Fruit fly (Drosophila melanogaster) whole organism, embryonic: ENCODE results near the gene APC4.

ENCODE experiments used
- CG10959 ChIP-seq: fragments of 200-800 bp; sonication (Bioruptor generic); IDR thresholded peaks from 2 replicates; pipeline ENCODE4 v1.3.6; 2022; ENCODE audit warnings: missing biosample characterization, missing genetic modification characterization
- CG10979 ChIP-seq: fragments of 200-800 bp; sonication (Bioruptor generic); optimal IDR thresholded peaks from 2 replicates; lab custom pipeline; 2018; ENCODE audit warnings: missing biosample characterization, mild to moderate bottlenecking, missing genetic modification characterization, moderate library complexity
- CG11723 ChIP-seq: fragments of 200-800 bp; sonication (Bioruptor generic); optimal IDR thresholded peaks from 2 replicates; lab custom pipeline; 2017; ENCODE audit warnings: missing biosample characterization, mild to moderate bottlenecking, missing genetic modification characterization
- CG12299 ChIP-seq: fragments of 200-800 bp; sonication (Bioruptor generic); optimal IDR thresholded peaks from 2 replicates; lab custom pipeline; 2018; ENCODE audit warnings: missing biosample characterization, mild to moderate bottlenecking, missing genetic modification characterization
- CG1233 ChIP-seq: fragments of 200-800 bp; sonication (Bioruptor generic); optimal IDR thresholded peaks from 4 replicates; lab custom pipeline; 2018; ENCODE audit warnings: missing biosample characterization, mild to moderate bottlenecking, missing genetic modification characterization
- CG13424 ChIP-seq: fragments of 200-800 bp; sonication (Bioruptor generic); optimal IDR thresholded peaks from 2 replicates; lab custom pipeline; 2019; ENCODE audit warnings: missing biosample characterization, mild to moderate bottlenecking, missing genetic modification characterization, moderate library complexity
- CG13894 ChIP-seq: fragments of 200-800 bp; sonication (Bioruptor generic); optimal IDR thresholded peaks from 3 replicates; lab custom pipeline; 2018; ENCODE audit warnings: missing biosample characterization, mild to moderate bottlenecking, missing genetic modification characterization, moderate library complexity
- CG14441 ChIP-seq: fragments of 200-800 bp; sonication (Bioruptor generic); IDR thresholded peaks from 2 replicates; pipeline ENCODE4 v1.3.6; 2022; ENCODE audit warnings: missing biosample characterization, missing genetic modification characterization
- CG1529 ChIP-seq: fragments of 200-800 bp; sonication (Bioruptor generic); optimal IDR thresholded peaks from 3 replicates; lab custom pipeline; 2018; ENCODE audit warnings: missing biosample characterization, missing genetic modification characterization
- CG15479 ChIP-seq: fragments of 200-800 bp; sonication (Bioruptor generic); optimal IDR thresholded peaks from 3 replicates; lab custom pipeline; 2019; ENCODE audit warnings: missing biosample characterization, mild to moderate bottlenecking, missing genetic modification characterization, moderate library complexity
- CG15514 ChIP-seq: fragments of 200-800 bp; sonication (Bioruptor generic); optimal IDR thresholded peaks from 3 replicates; lab custom pipeline; 2017; ENCODE audit warnings: missing biosample characterization, missing genetic modification characterization, mild to moderate bottlenecking, moderate library complexity, missing genetic modification reagents
- CG17359 ChIP-seq: fragments of 200-800 bp; sonication (Bioruptor generic); optimal IDR thresholded peaks from 3 replicates; lab custom pipeline; 2018; ENCODE audit warnings: missing biosample characterization, mild to moderate bottlenecking, missing genetic modification characterization, moderate library complexity
- CG17385 ChIP-seq: fragments of 200-800 bp; sonication (Bioruptor generic); optimal IDR thresholded peaks from 3 replicates; lab custom pipeline; 2018; ENCODE audit warnings: missing biosample characterization, mild to moderate bottlenecking, missing genetic modification characterization
- CG17802 ChIP-seq: fragments of 200-800 bp; sonication (Bioruptor generic); optimal IDR thresholded peaks from 2 replicates; lab custom pipeline; 2018; ENCODE audit warnings: missing biosample characterization, mild to moderate bottlenecking, missing genetic modification characterization, moderate library complexity
- CG17829 ChIP-seq: fragments of 200-800 bp; optimal IDR thresholded peaks from 2 replicates; lab custom pipeline; 2019; ENCODE audit warnings: missing biosample characterization, mild to moderate bottlenecking, missing genetic modification characterization, moderate library complexity
- CG18619 ChIP-seq: fragments of 200-800 bp; sonication (Bioruptor generic); optimal IDR thresholded peaks from 3 replicates; lab custom pipeline; 2017; ENCODE audit warnings: missing biosample characterization, mild to moderate bottlenecking, missing genetic modification characterization
- CG32532 ChIP-seq: fragments of 200-800 bp; sonication (Bioruptor generic); IDR thresholded peaks from 2 replicates; pipeline ENCODE4 v1.3.6; 2022; ENCODE audit warnings: missing biosample characterization, missing genetic modification characterization
- CG3281 ChIP-seq: fragments of 200-800 bp; sonication (Bioruptor generic); optimal IDR thresholded peaks from 3 replicates; lab custom pipeline; 2017; ENCODE audit warnings: missing biosample characterization, mild to moderate bottlenecking, missing genetic modification characterization
- CG34422 ChIP-seq: fragments of 200-800 bp; sonication (Bioruptor generic); IDR thresholded peaks from 3 replicates; pipeline ENCODE4 v1.3.6; 2022; ENCODE audit warnings: missing biosample characterization, missing genetic modification characterization
- CG4328 ChIP-seq: fragments of 200-800 bp; sonication (Bioruptor generic); optimal IDR thresholded peaks from 3 replicates; lab custom pipeline; 2017; ENCODE audit warnings: missing biosample characterization, missing genetic modification reagents, missing genetic modification characterization
- CG4424 ChIP-seq: fragments of 200-800 bp; sonication (Bioruptor generic); optimal IDR thresholded peaks from 3 replicates; lab custom pipeline; 2016; ENCODE audit warnings: missing biosample characterization, missing genetic modification characterization
- CG6854 ChIP-seq: fragments of 200-800 bp; sonication (Bioruptor generic); optimal IDR thresholded peaks from 3 replicates; lab custom pipeline; 2017; ENCODE audit warnings: missing biosample characterization, mild to moderate bottlenecking, missing genetic modification characterization
- CG7357 ChIP-seq: fragments of 200-800 bp; sonication (Bioruptor generic); IDR thresholded peaks from 3 replicates; pipeline ENCODE4 v1.3.6; 2022; ENCODE audit warnings: missing biosample characterization, missing genetic modification characterization
- CG7372 ChIP-seq: fragments of 200-800 bp; sonication (Bioruptor generic); IDR thresholded peaks from 2 replicates; pipeline ENCODE4 v1.3.6; 2022; ENCODE audit warnings: missing biosample characterization, missing genetic modification characterization
- CG7839 ChIP-seq: fragments of 200-800 bp; sonication (Bioruptor generic); optimal IDR thresholded peaks from 3 replicates; lab custom pipeline; 2018; ENCODE audit warnings: missing biosample characterization, mild to moderate bottlenecking, missing genetic modification characterization, moderate library complexity
- CG8281 ChIP-seq: fragments of 200-800 bp; sonication (Bioruptor generic); optimal IDR thresholded peaks from 2 replicates; lab custom pipeline; 2018; ENCODE audit warnings: missing biosample characterization, mild to moderate bottlenecking, missing genetic modification characterization, moderate library complexity
- D ChIP-seq, 2 experiments: fragments of 200-800 bp in 1 of 2; fragments of >200 bp in 1 of 2; sonication (Bioruptor generic) in 1 of 2; optimal IDR thresholded peaks; 2 replicates in 1 of 2; 3 replicates in 1 of 2; lab custom pipeline; 2017; ENCODE audit warnings: mild to moderate bottlenecking in 1 of 2, missing biosample characterization in 1 of 2, missing genetic modification characterization in 1 of 2, missing genetic modification reagents in 1 of 2
- D19A ChIP-seq: fragments of 200-800 bp; optimal IDR thresholded peaks from 3 replicates; lab custom pipeline; 2019; ENCODE audit warnings: missing biosample characterization, mild to moderate bottlenecking, missing genetic modification characterization, moderate library complexity
- Hmr ChIP-seq: fragments of 200-800 bp; sonication (Bioruptor generic); optimal IDR thresholded peaks from 3 replicates; lab custom pipeline; 2017; ENCODE audit warnings: mild to moderate bottlenecking, missing biosample characterization, missing genetic modification reagents, missing genetic modification characterization
- Hr51 ChIP-seq, 2 experiments: fragments of 200-800 bp; sonication (Bioruptor generic); optimal IDR thresholded peaks; 2 replicates in 1 of 2; 3 replicates in 1 of 2; lab custom pipeline; 2016 to 2018; ENCODE audit warnings: missing biosample characterization in 2 of 2, missing genetic modification characterization in 2 of 2, mild to moderate bottlenecking in 1 of 2, moderate library complexity in 1 of 2
- Jarid2 ChIP-seq: fragments of 200-800 bp; sonication (Bioruptor generic); optimal IDR thresholded peaks from 3 replicates; lab custom pipeline; 2017; ENCODE audit warnings: mild to moderate bottlenecking, missing biosample characterization, missing genetic modification reagents, missing genetic modification characterization
- Oli ChIP-seq: fragments of 200-800 bp; sonication (Bioruptor generic); optimal IDR thresholded peaks from 2 replicates; lab custom pipeline; 2018; ENCODE audit warnings: missing biosample characterization, mild to moderate bottlenecking, missing genetic modification characterization, moderate library complexity
- Opbp ChIP-seq: fragments of 200-800 bp; sonication (Bioruptor generic); IDR thresholded peaks from 3 replicates; pipeline ENCODE4 v1.3.6; 2022; ENCODE audit warnings: missing biosample characterization, missing genetic modification characterization; ENCODE audit not compliant: partially characterized antibody
- Spps ChIP-seq: fragments of 200-800 bp; sonication (Bioruptor generic); optimal IDR thresholded peaks from 2 replicates; lab custom pipeline; 2018; ENCODE audit warnings: missing biosample characterization, mild to moderate bottlenecking, missing genetic modification characterization
- Tbp ChIP-seq: fragments of >200 bp; optimal IDR thresholded peaks from 2 replicates; lab custom pipeline; 2018; ENCODE audit warnings: missing biosample characterization, missing genetic modification characterization
- Xrp1 ChIP-seq: fragments of 200-800 bp; sonication (Bioruptor generic); IDR thresholded peaks from 2 replicates; pipeline ENCODE4 v1.3.6; 2022; ENCODE audit warnings: missing biosample characterization, missing genetic modification characterization
- abd-A ChIP-seq: fragments of 200-800 bp; sonication (Bioruptor generic); optimal IDR thresholded peaks from 3 replicates; lab custom pipeline; 2019; ENCODE audit warnings: missing biosample characterization, mild to moderate bottlenecking, missing genetic modification characterization, moderate library complexity
- bsh ChIP-seq, 2 experiments: fragments of 200-800 bp; sonication (Bioruptor generic); optimal IDR thresholded peaks; 2 replicates each; lab custom pipeline; 2017 to 2018; ENCODE audit warnings: mild to moderate bottlenecking in 2 of 2, missing biosample characterization in 2 of 2, missing genetic modification characterization in 2 of 2, moderate library complexity in 1 of 2
- crc ChIP-seq: fragments of 200-800 bp; sonication (Bioruptor generic); optimal IDR thresholded peaks from 2 replicates; lab custom pipeline; 2016; ENCODE audit warnings: missing biosample characterization, missing genetic modification characterization
- disco-r ChIP-seq: fragments of 200-800 bp; sonication (Bioruptor generic); optimal IDR thresholded peaks from 2 replicates; lab custom pipeline; 2016; ENCODE audit warnings: missing biosample characterization, missing genetic modification characterization
- ems ChIP-seq: fragments of 200-800 bp; sonication (Bioruptor generic); optimal IDR thresholded peaks from 3 replicates; lab custom pipeline; 2016; ENCODE audit warnings: missing biosample characterization, missing genetic modification characterization
- insv ChIP-seq, 2 experiments: fragments of 200-800 bp; sonication (Bioruptor generic); optimal IDR thresholded peaks; 3 replicates each; lab custom pipeline; 2016 to 2018; ENCODE audit warnings: missing biosample characterization in 2 of 2, missing genetic modification characterization in 2 of 2
- lmd ChIP-seq: fragments of 200-800 bp; sonication (Bioruptor generic); IDR thresholded peaks from 2 replicates; pipeline ENCODE4 v1.3.6; 2022; ENCODE audit warnings: missing biosample characterization, missing genetic modification characterization
- lola ChIP-seq, 3 experiments: fragments of >200 bp in 2 of 3; fragments of 200-800 bp in 1 of 3; sonication (Bioruptor generic) in 1 of 3; optimal IDR thresholded peaks; 2 replicates each; lab custom pipeline; 2017 to 2019; ENCODE audit warnings: missing biosample characterization in 3 of 3, missing genetic modification characterization in 3 of 3, mild to moderate bottlenecking in 1 of 3, moderate library complexity in 1 of 3
- sob ChIP-seq: fragments of 200-800 bp; sonication (Bioruptor generic); IDR thresholded peaks from 2 replicates; pipeline ENCODE4 v1.3.6; 2022; ENCODE audit warnings: missing biosample characterization, missing genetic modification characterization
- unc-4 ChIP-seq: fragments of 200-800 bp; sonication (Bioruptor generic); IDR thresholded peaks from 2 replicates; pipeline ENCODE4 v1.3.6; 2022; ENCODE audit warnings: missing biosample characterization, missing genetic modification characterization; ENCODE audit not compliant: partially characterized antibody
- zf30C ChIP-seq: fragments of 200-800 bp; sonication (Bioruptor generic); optimal IDR thresholded peaks from 3 replicates; lab custom pipeline; 2018; ENCODE audit warnings: missing biosample characterization, mild to moderate bottlenecking, missing genetic modification characterization

The APC4 gene

DNA sequence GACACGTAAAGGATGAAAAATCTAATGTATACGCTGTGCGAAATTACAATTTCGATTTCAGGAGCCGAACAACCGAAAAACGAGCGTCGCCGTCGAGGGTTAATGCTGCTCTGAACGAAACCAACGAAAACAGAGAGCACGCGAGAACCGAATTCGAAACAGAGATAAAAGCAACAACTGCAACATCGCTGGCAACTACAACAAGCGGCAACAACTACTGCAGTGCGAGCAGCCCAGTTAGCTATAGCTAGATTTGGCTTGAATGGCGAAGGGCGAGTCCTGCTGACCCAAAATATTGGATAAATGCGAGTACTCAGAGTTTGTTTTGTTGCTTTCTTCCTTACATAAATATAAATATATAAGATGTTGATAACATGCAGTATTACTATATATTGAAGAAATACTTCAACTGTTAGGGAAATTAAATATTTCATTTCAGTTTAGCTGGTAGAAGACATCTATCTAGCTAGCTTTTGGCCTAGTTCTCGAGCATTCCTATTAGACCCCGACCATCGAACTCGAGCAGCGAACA, 52.3 kb downstream of the APC4 start, which contains the start of gene fend (continued):
- peak; percentile 42 for TF ChIP-seq D19A (tag; lab: Kevin White, UChicago)
- TF ChIP-seq sob = 0 out of 2 replicates have a peak, but pooled peaks have one; percentile 17
- peak in 1 of 3 experiments; percentile 47 for TF ChIP-seq lola (GFP tag; optimal IDR thresholded peaks at IDR 0.05; lab: Kevin White, UChicago)
- 0 out of 3 replicates have a peak, but pooled peaks have one; percentile 40 for TF ChIP-seq CG34422 (GFP tag; lab: Robert Waterston, UW)
- peak; percentile 11 for TF ChIP-seq CG17359 (tag; lab: Kevin White, UChicago)
- peak; percentile 38 for TF ChIP-seq CG3281
- no peak for TF ChIP-seq CG7372 (GFP tag; lab: Robert Waterston, UW)
- TF ChIP-seq CG32532 (GFP tag; lab: Robert Waterston, UW) = peak; percentile 28; the same call in 1 of the 2 replicates
- no peak for TF ChIP-seq CG14441 (GFP tag; lab: Robert Waterston, UW)
- peak; percentile 60 for TF ChIP-seq CG7839
- TF ChIP-seq CG17829 (tag; lab: Kevin White, UChicago) = peak; percentile 61
- peak; percentile 77 for TF ChIP-seq CG10959
- TF ChIP-seq CG8281 (tag; lab: Kevin White, UChicago) = peak; percentile 8
- peak; percentile 42 for TF ChIP-seq zf30C
- peak; percentile 25 for TF ChIP-seq CG12299 (tag; lab: Kevin White, UChicago)
- TF ChIP-seq disco-r (GFP tag; lab: Kevin White, UChicago) = no peak
- peak; percentile 39; the same call in 1 of the 3 replicates for TF ChIP-seq Opbp
- peak; percentile 9 for TF ChIP-seq abd-A (tag; lab: Kevin White, UChicago)
- TF ChIP-seq CG15514 (GFP tag; lab: Kevin White, UChicago) = peak; percentile 97
- TF ChIP-seq CG1233 (GFP tag; lab: Kevin White, UChicago) = peak; percentile 21
- no peak for TF ChIP-seq D (optimal IDR thresholded peaks at IDR 0.05; lab: Kevin White, UChicago)
- TF ChIP-seq D (GFP tag; optimal IDR thresholded peaks at IDR 0.05; lab: Kevin White, UChicago) = peak; percentile 25
- no peak for TF ChIP-seq CG4328
- peak; percentile 90 for TF ChIP-seq Tbp (GFP tag; lab: Kevin White, UChicago)
- TF ChIP-seq CG15479 (GFP tag; lab: Kevin White, UChicago) = peak; percentile 47
- peak; percentile 11 for TF ChIP-seq CG11723 (GFP tag; lab: Kevin White, UChicago)
- peak; percentile 7 to 53 for TF ChIP-seq Hr51 (GFP tag; optimal IDR thresholded peaks at IDR 0.05; lab: Kevin White, UChicago)
- peak; percentile 48 for TF ChIP-seq Hmr (GFP tag; lab: Kevin White, UChicago)
- no peak for TF ChIP-seq CG7357
- peak in 1 of 2 experiments; percentile 68 for TF ChIP-seq insv (GFP tag; optimal IDR thresholded peaks at IDR 0.05; lab: Kevin White, UChicago)
- peak; percentile 33 for TF ChIP-seq CG4424
- peak; percentile 29; the same call in 1 of the 2 replicates for TF ChIP-seq lmd (GFP tag; lab: Robert Waterston, UW)
- TF ChIP-seq CG1529 = peak; percentile 17
- no peak for TF ChIP-seq CG17802 (tag; lab: Kevin White, UChicago)
- TF ChIP-seq Spps (tag; lab: Kevin White, UChicago) = no peak
- peak; percentile 24 for TF ChIP-seq Oli (tag; lab: Kevin White, UChicago)
- TF ChIP-seq Jarid2 (GFP tag; lab: Kevin White, UChicago) = peak; percentile 85
- TF ChIP-seq crc (GFP tag; lab: Kevin White, UChicago) = no peak
- no peak for TF ChIP-seq unc-4 (GFP tag; lab: Robert Waterston, UW)
- no peak for TF ChIP-seq ems (GFP tag; lab: Kevin White, UChicago)
- TF ChIP-seq CG10979 = peak; percentile 31
- TF ChIP-seq Xrp1 (GFP tag; lab: Robert Waterston, UW) = peak; percentile 28; the same call in 1 of the 2 replicates
- TF ChIP-seq CG17385 (GFP tag; lab: Kevin White, UChicago) = peak; percentile 33
- peak; percentile 25 for TF ChIP-seq CG13894 (tag; lab: Kevin White, UChicago)
- TF ChIP-seq CG6854 = peak; percentile 19
- TF ChIP-seq bsh (GFP tag; optimal IDR thresholded peaks at IDR 0.05; lab: Kevin White, UChicago) = peak in 1 of 2 experiments; percentile 32
- TF ChIP-seq CG13424 (tag; lab: Kevin White, UChicago) = peak; percentile 61
- TF ChIP-seq CG18619 (GFP tag; lab: Kevin White, UChicago) = peak; percentile 45
